Worm (Caenorhabditis elegans) whole organism, mixed stage, embryonic: Measurements from ENCODE around the gene sru-17.

ENCODE experiments used
- M03D4.4 ChIP-seq: sonication (generic microtip); optimal IDR thresholded peaks from 2 replicates; lab custom pipeline; 2017; ENCODE audit warnings: mild to moderate bottlenecking, missing genetic modification characterization, missing compliant biosample characterization
- bed-3 ChIP-seq: fragments of 200-800 bp; sonication (Bioruptor generic); optimal IDR thresholded peaks from 3 replicates; lab custom pipeline; 2018; ENCODE audit warnings: mild to moderate bottlenecking, missing genetic modification characterization, moderate library complexity, missing compliant biosample characterization
- blmp-1 ChIP-seq: fragments of 150-350 bp; optimal IDR thresholded peaks from 2 replicates; lab custom pipeline; 2014; ENCODE audit warnings: missing biosample characterization, missing genetic modification characterization
- ceh-39 ChIP-seq: fragments of 150-350 bp; optimal IDR thresholded peaks from 2 replicates; lab custom pipeline; 2014; ENCODE audit warnings: missing biosample characterization, missing genetic modification characterization
- ceh-43 ChIP-seq: fragments of 200-800 bp; sonication (Bioruptor generic); optimal IDR thresholded peaks from 2 replicates; lab custom pipeline; 2018; ENCODE audit warnings: mild to moderate bottlenecking, missing genetic modification characterization, moderate library complexity, missing compliant biosample characterization
- ceh-83 ChIP-seq: fragments of 200-800 bp; sonication (Bioruptor generic); optimal IDR thresholded peaks from 2 replicates; lab custom pipeline; 2018; ENCODE audit warnings: mild to moderate bottlenecking, missing genetic modification characterization, missing compliant biosample characterization
- ces-1 ChIP-seq: fragments of 150-350 bp; optimal IDR thresholded peaks from 2 replicates; lab custom pipeline; 2014; ENCODE audit warnings: missing biosample characterization, missing genetic modification reagents, missing genetic modification characterization
- elt-1 ChIP-seq: sonication (generic microtip); optimal IDR thresholded peaks from 2 replicates; lab custom pipeline; 2017; ENCODE audit warnings: missing genetic modification characterization, mild to moderate bottlenecking, missing compliant biosample characterization, antibody characterized with exemption, moderate library complexity, borderline replicate concordance; ENCODE audit not compliant: insufficient read depth
- elt-3 ChIP-seq: fragments of 150-350 bp; optimal IDR thresholded peaks from 2 replicates; lab custom pipeline; 2014; ENCODE audit warnings: missing biosample characterization, missing genetic modification characterization
- flh-1 ChIP-seq: fragments of 200-800 bp; sonication (Bioruptor generic); optimal IDR thresholded peaks from 2 replicates; lab custom pipeline; 2018; ENCODE audit warnings: mild to moderate bottlenecking, missing genetic modification characterization, moderate library complexity, missing compliant biosample characterization
- hlh-1 ChIP-seq: fragments of 150-350 bp; optimal IDR thresholded peaks from 2 replicates; lab custom pipeline; 2014; ENCODE audit warnings: missing biosample characterization, missing genetic modification reagents, missing genetic modification characterization
- lin-13 ChIP-seq: fragments of 150-350 bp; optimal IDR thresholded peaks from 2 replicates; lab custom pipeline; 2014; ENCODE audit warnings: missing biosample characterization, missing genetic modification characterization
- lin-32 ChIP-seq: fragments of 200-800 bp; sonication (Bioruptor generic); optimal IDR thresholded peaks from 2 replicates; lab custom pipeline; 2018; ENCODE audit warnings: mild to moderate bottlenecking, missing genetic modification characterization, missing compliant biosample characterization
- lsy-2 ChIP-seq: fragments of 150-350 bp; optimal IDR thresholded peaks from 2 replicates; lab custom pipeline; 2014; ENCODE audit warnings: missing biosample characterization, missing genetic modification characterization
- mab-5 ChIP-seq: fragments of 150-350 bp; optimal IDR thresholded peaks from 2 replicates; lab custom pipeline; 2014; ENCODE audit warnings: missing biosample characterization, missing genetic modification characterization
- mep-1 ChIP-seq: fragments of 150-350 bp; optimal IDR thresholded peaks from 2 replicates; lab custom pipeline; 2017; ENCODE audit warnings: missing biosample characterization, missing genetic modification reagents, missing genetic modification characterization, inconsistent platforms
- mls-2 ChIP-seq: sonication (generic microtip); optimal IDR thresholded peaks from 2 replicates; lab custom pipeline; 2016; ENCODE audit warnings: mild to moderate bottlenecking, missing genetic modification characterization, moderate library complexity, missing compliant biosample characterization
- nhr-2 ChIP-seq: fragments of 150-350 bp; optimal IDR thresholded peaks from 2 replicates; lab custom pipeline; 2014; ENCODE audit warnings: missing biosample characterization, missing genetic modification characterization
- nhr-237 ChIP-seq: fragments of 150-350 bp; optimal IDR thresholded peaks from 2 replicates; lab custom pipeline; 2014; ENCODE audit warnings: missing biosample characterization, missing genetic modification characterization
- nhr-28 ChIP-seq: fragments of 150-350 bp; optimal IDR thresholded peaks from 2 replicates; lab custom pipeline; 2014; ENCODE audit warnings: missing biosample characterization, missing genetic modification characterization
- nhr-76 ChIP-seq: sonication (generic microtip); optimal IDR thresholded peaks from 2 replicates; lab custom pipeline; 2017; ENCODE audit warnings: missing biosample characterization, missing genetic modification characterization
- pha-4 ChIP-seq: fragments of 150-350 bp; optimal IDR thresholded peaks from 2 replicates; lab custom pipeline; 2018; ENCODE audit warnings: missing biosample characterization, missing genetic modification reagents, missing genetic modification characterization
- sem-2 ChIP-seq: fragments of 200-800 bp; sonication (Bioruptor generic); optimal IDR thresholded peaks from 2 replicates; lab custom pipeline; 2018; ENCODE audit warnings: mild to moderate bottlenecking, missing genetic modification characterization, missing compliant biosample characterization
- snpc-4 ChIP-seq: fragments of 150-350 bp; optimal IDR thresholded peaks from 2 replicates; lab custom pipeline; 2014; ENCODE audit warnings: missing biosample characterization, missing genetic modification characterization
- sptf-1 ChIP-seq: sonication (generic microtip); optimal IDR thresholded peaks from 2 replicates; lab custom pipeline; 2017; ENCODE audit warnings: mild to moderate bottlenecking, missing genetic modification characterization, moderate library complexity, missing compliant biosample characterization
- unc-120 ChIP-seq: sonication (generic microtip); optimal IDR thresholded peaks from 2 replicates; lab custom pipeline; 2017; ENCODE audit warnings: missing genetic modification characterization, missing compliant biosample characterization; ENCODE audit not compliant: poor library complexity, severe bottlenecking
- unc-39 ChIP-seq: fragments of 150-350 bp; optimal IDR thresholded peaks from 2 replicates; lab custom pipeline; 2014; ENCODE audit warnings: missing biosample characterization, missing genetic modification characterization
- unc-62 ChIP-seq: fragments of 150-350 bp; optimal IDR thresholded peaks from 2 replicates; lab custom pipeline; 2014; ENCODE audit warnings: missing biosample characterization, missing genetic modification reagents, missing genetic modification characterization
- zip-8 ChIP-seq: fragments of 150-350 bp; optimal IDR thresholded peaks from 2 replicates; lab custom pipeline; 2014; ENCODE audit warnings: missing biosample characterization, missing genetic modification characterization
- ztf-11 ChIP-seq: fragments of 150-350 bp; optimal IDR thresholded peaks from 2 replicates; lab custom pipeline; 2014; ENCODE audit warnings: missing biosample characterization, missing genetic modification characterization

The sru-17 gene

DNA sequence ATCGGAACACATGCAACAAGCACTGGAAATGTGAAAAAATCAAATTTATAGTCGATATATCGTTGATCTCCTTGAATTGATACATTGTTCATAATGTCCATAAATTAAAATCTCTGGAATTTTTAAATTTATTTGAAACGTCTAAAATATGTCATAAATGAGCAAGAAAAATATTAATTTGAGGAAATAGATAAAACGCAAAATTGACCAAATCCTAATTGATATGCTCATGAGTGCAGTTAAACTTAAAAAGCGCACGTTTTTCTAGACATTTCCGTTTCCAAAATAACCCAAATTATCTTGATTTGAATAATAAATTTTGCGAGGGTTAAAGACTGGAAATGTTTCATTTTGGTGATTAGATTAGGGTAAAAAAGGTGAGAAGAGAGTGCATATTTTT is 17.0 kb downstream of the sru-17 start, which contains the start of gene sru-13:
Gene sru-13, minus strand, starts transcription at position 101 of the 400 bp plus-strand sequence.
- TF ChIP-seq nhr-28 (tag; lab: Kevin White, UChicago) (no peak), bed-3 (GFP tag; lab: Kevin White, UChicago) (no peak)

DNA sequence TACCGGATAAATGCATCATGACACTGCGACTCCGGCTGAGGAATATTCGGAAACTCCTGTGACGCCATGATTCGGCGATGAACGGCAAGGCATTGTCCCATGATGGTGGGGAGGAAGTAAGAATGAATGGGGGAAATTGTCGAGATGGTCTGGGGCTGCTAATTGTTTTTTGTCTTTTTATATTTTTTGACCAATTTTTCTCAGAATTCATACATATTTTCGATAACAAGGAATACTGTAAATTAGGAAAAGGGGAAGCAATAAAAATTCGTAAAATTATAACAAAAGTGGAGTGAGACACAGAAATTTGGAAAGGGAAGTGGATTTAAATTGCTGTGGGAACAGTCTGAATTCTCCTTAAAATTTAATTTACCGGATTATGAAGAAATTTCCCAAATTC is 19.9 kb downstream of the sru-17 start, which contains the start of gene eak-4:
Gene eak-4, minus strand, starts transcription at position 101 of the 400 bp plus-strand sequence.
- no peak for TF ChIP-seq mep-1 (tag; lab: Kevin White, UChicago)
- no peak for TF ChIP-seq nhr-28 (tag; lab: Kevin White, UChicago)
- TF ChIP-seq snpc-4 (tag; lab: Kevin White, UChicago) = no peak
- TF ChIP-seq ceh-43 (GFP tag; lab: Kevin White, UChicago) = no peak
- TF ChIP-seq mls-2 (tag; lab: Kevin White, UChicago) = no peak
- TF ChIP-seq nhr-76 (tag; lab: Kevin White, UChicago) = no peak
- no peak for TF ChIP-seq elt-1 (tag; lab: Kevin White, UChicago)
- TF ChIP-seq unc-39 (tag; lab: Kevin White, UChicago) = no peak
- TF ChIP-seq pha-4 (tag; lab: Kevin White, UChicago) = no peak
- no peak for TF ChIP-seq lin-32 (GFP tag; lab: Kevin White, UChicago)

DNA sequence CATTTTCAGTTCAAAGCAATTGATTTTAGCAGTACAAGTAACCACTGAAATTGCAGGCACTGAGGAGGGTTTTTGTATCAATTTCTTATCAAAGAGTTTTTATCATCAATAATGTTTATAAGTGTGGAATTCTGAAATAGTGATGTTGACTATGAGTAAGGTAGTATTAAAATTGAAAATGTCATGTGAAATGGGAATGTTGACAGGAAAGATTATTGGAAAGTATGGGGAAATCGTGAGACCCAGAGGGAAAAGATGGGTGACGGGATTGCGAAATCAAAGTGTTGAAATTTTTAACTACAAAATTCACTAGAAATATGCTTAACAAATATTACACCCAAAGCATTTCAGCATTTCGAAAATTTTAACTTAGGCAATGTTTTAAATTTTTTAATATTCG is 21.7 kb downstream of the sru-17 start, which contains the start of gene F53B2.8:
Gene F53B2.8, minus strand, starts transcription at position 180 of the 400 bp plus-strand sequence.
- TF ChIP-seq lsy-2 (tag; lab: Kevin White, UChicago) = no peak
- TF ChIP-seq mep-1 (tag; lab: Kevin White, UChicago) = no peak
- TF ChIP-seq nhr-28 (tag; lab: Kevin White, UChicago) = no peak
- TF ChIP-seq zip-8 (tag; lab: Kevin White, UChicago) = no peak
- no peak for TF ChIP-seq unc-120
- no peak for TF ChIP-seq lin-13 (tag; lab: Kevin White, UChicago)
- no peak for TF ChIP-seq elt-1 (tag; lab: Kevin White, UChicago)
- no peak for TF ChIP-seq M03D4.4 (tag; lab: Kevin White, UChicago)
- no peak for TF ChIP-seq ztf-11 (tag; lab: Kevin White, UChicago)

DNA sequence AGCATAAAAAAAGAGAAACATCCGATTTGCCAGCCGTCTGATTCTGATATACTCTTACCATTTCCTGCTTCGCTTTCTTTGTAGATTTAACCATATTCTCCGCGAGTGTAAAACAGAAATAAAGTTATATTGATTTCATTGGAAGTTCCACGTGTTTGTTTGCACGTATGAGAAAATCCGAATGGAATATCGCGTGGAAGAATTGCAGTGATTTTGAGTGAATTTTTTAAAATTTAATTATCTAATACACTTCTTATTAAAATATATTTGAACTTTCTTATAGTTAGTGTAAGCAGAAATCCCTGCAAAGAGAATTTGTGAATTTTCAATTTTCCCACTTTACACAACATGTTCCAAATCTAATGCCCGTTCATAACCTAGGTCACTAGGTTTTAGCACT is 25.6 kb downstream of the sru-17 start, which contains the start of gene F53B2.5:
Gene F53B2.5, minus strand, starts transcription at position 101 of the 400 bp plus-strand sequence.
- no peak for TF ChIP-seq sem-2 (GFP tag; lab: Kevin White, UChicago)
- TF ChIP-seq mab-5 (tag; lab: Kevin White, UChicago) = no peak
- TF ChIP-seq ceh-83 (GFP tag; lab: Kevin White, UChicago) = no peak
- TF ChIP-seq lin-32 (GFP tag; lab: Kevin White, UChicago) = no peak
- no peak for TF ChIP-seq lin-13 (tag; lab: Kevin White, UChicago)
- no peak for TF ChIP-seq flh-1
- no peak for TF ChIP-seq sptf-1 (tag; lab: Kevin White, UChicago)
- TF ChIP-seq unc-39 (tag; lab: Kevin White, UChicago) = no peak
- TF ChIP-seq lsy-2 (tag; lab: Kevin White, UChicago) = no peak
- TF ChIP-seq hlh-1 (tag; lab: Kevin White, UChicago) = no peak
- no peak for TF ChIP-seq blmp-1 (tag; lab: Kevin White, UChicago)
- TF ChIP-seq elt-3 (tag; lab: Kevin White, UChicago) = no peak
- no peak for TF ChIP-seq ceh-39 (tag; lab: Kevin White, UChicago)
- no peak for TF ChIP-seq snpc-4 (tag; lab: Kevin White, UChicago)
- no peak for TF ChIP-seq M03D4.4 (tag; lab: Kevin White, UChicago)
- TF ChIP-seq nhr-2 = no peak
- no peak for TF ChIP-seq nhr-237 (tag; lab: Kevin White, UChicago)
- no peak for TF ChIP-seq ztf-11 (tag; lab: Kevin White, UChicago)
- TF ChIP-seq unc-62 = no peak
- no peak for TF ChIP-seq ces-1
- TF ChIP-seq, all 35 proteins: peak for 0

DNA sequence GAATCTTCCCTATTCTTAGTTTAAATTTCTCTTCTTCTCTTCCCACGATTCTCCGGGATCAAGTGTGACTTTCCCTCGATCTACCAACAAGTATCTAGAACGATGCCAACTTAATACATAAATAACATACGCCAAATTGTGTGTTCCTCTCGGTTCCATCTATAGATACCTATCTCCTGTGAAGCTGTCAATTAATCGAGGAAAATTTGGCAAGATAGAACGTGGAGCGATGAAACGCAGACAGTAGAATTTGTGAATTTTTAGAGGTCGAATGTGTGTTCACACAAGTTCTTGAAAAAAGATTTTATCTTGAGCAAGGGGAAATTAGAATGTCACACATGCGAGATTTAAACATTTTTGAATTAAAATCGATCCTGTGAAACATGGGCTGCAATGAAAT is 26.0 kb downstream of the sru-17 start:
- no peak for TF ChIP-seq ces-1
- TF ChIP-seq mls-2 (tag; lab: Kevin White, UChicago) = no peak
- no peak for TF ChIP-seq lin-13 (tag; lab: Kevin White, UChicago)
- TF ChIP-seq sptf-1 (tag; lab: Kevin White, UChicago) = no peak
- no peak for TF ChIP-seq M03D4.4 (tag; lab: Kevin White, UChicago)
- TF ChIP-seq ceh-43 (GFP tag; lab: Kevin White, UChicago) = no peak
- no peak for TF ChIP-seq mep-1 (tag; lab: Kevin White, UChicago)
- TF ChIP-seq ceh-83 (GFP tag; lab: Kevin White, UChicago) = no peak
- no peak for TF ChIP-seq unc-62
- TF ChIP-seq elt-1 (tag; lab: Kevin White, UChicago) = no peak
- no peak for TF ChIP-seq nhr-2
